Fruit fly (Drosophila melanogaster) whole organism, embryonic: ENCODE data around the gene kkv.
A peak's percentile ranks its signal among the peaks of the same experiment; 100 is the strongest.

Experiments
- Adf1 ChIP-seq: fragments of 200-800 bp; sonication (Bioruptor generic); IDR thresholded peaks from 2 replicates; pipeline ENCODE4 v1.3.6; 2022; ENCODE audit warnings: missing biosample characterization, missing genetic modification characterization
- C15 ChIP-seq: fragments of 200-800 bp; sonication (Bioruptor generic); IDR thresholded peaks from 3 replicates; pipeline ENCODE4 v1.3.6; 2022; ENCODE audit warnings: missing biosample characterization, missing genetic modification characterization
- CG10267 ChIP-seq: fragments of 200-800 bp; sonication (Bioruptor generic); optimal IDR thresholded peaks from 2 replicates; lab custom pipeline; 2018; ENCODE audit warnings: missing biosample characterization, mild to moderate bottlenecking, missing genetic modification characterization, moderate library complexity
- CG10366 ChIP-seq: fragments of 200-800 bp; sonication (Bioruptor generic); IDR thresholded peaks from 2 replicates; pipeline ENCODE4 v1.3.6; 2022; ENCODE audit warnings: missing biosample characterization, missing genetic modification characterization
- CG14014 ChIP-seq: fragments of 200-800 bp; sonication (Bioruptor generic); IDR thresholded peaks from 2 replicates; pipeline ENCODE4 v1.3.6; 2022; ENCODE audit warnings: missing biosample characterization, missing genetic modification characterization
- CG16779 ChIP-seq: fragments of 200-800 bp; sonication (Bioruptor generic); IDR thresholded peaks from 2 replicates; pipeline ENCODE4 v1.3.6; 2022; ENCODE audit warnings: missing biosample characterization, missing genetic modification characterization
- CG17385 ChIP-seq: fragments of 200-800 bp; sonication (Bioruptor generic); optimal IDR thresholded peaks from 3 replicates; lab custom pipeline; 2018; ENCODE audit warnings: missing biosample characterization, mild to moderate bottlenecking, missing genetic modification characterization
- CG18619 ChIP-seq: fragments of 200-800 bp; sonication (Bioruptor generic); optimal IDR thresholded peaks from 3 replicates; lab custom pipeline; 2017; ENCODE audit warnings: missing biosample characterization, mild to moderate bottlenecking, missing genetic modification characterization
- CG2678 ChIP-seq: fragments of 200-800 bp; sonication (Bioruptor generic); optimal IDR thresholded peaks from 3 replicates; lab custom pipeline; 2019; ENCODE audit warnings: missing biosample characterization, mild to moderate bottlenecking, missing genetic modification characterization, moderate library complexity
- CG31365 ChIP-seq: fragments of 200-800 bp; sonication (Bioruptor generic); optimal IDR thresholded peaks from 2 replicates; lab custom pipeline; 2018; ENCODE audit warnings: missing biosample characterization, mild to moderate bottlenecking, missing genetic modification characterization
- CG3163 ChIP-seq: fragments of 200-800 bp; sonication (Bioruptor generic); optimal IDR thresholded peaks from 3 replicates; lab custom pipeline; 2016; ENCODE audit warnings: missing biosample characterization, missing genetic modification characterization
- CG34224 ChIP-seq: fragments of 200-800 bp; sonication (Bioruptor generic); IDR thresholded peaks from 3 replicates; pipeline ENCODE4 v1.3.6; 2022; ENCODE audit warnings: missing biosample characterization, missing genetic modification characterization; ENCODE audit not compliant: partially characterized antibody
- CG4360 ChIP-seq: fragments of 200-800 bp; sonication (Bioruptor generic); IDR thresholded peaks from 2 replicates; pipeline ENCODE4 v1.3.6; 2022; ENCODE audit warnings: missing biosample characterization, missing genetic modification characterization
- CG43689 ChIP-seq: fragments of 200-800 bp; sonication (Bioruptor generic); IDR thresholded peaks from 2 replicates; pipeline ENCODE4 v1.3.6; 2022; ENCODE audit warnings: missing biosample characterization, missing genetic modification characterization
- CG5953 ChIP-seq: fragments of 200-800 bp; sonication (Bioruptor generic); IDR thresholded peaks from 2 replicates; pipeline ENCODE4 v1.3.6; 2022; ENCODE audit warnings: missing biosample characterization, missing genetic modification characterization
- CG6683 ChIP-seq: fragments of 200-800 bp; sonication (Bioruptor generic); optimal IDR thresholded peaks from 2 replicates; lab custom pipeline; 2017; ENCODE audit warnings: missing biosample characterization, mild to moderate bottlenecking, missing genetic modification characterization, missing genetic modification reagents
- CG7271 ChIP-seq: fragments of 200-800 bp; sonication (Bioruptor generic); optimal IDR thresholded peaks from 2 replicates; lab custom pipeline; 2018; ENCODE audit warnings: missing biosample characterization, mild to moderate bottlenecking, missing genetic modification characterization, moderate library complexity
- CG7745 ChIP-seq: fragments of 200-800 bp; sonication (Bioruptor generic); optimal IDR thresholded peaks from 2 replicates; lab custom pipeline; 2018; ENCODE audit warnings: missing biosample characterization, mild to moderate bottlenecking, missing genetic modification characterization, moderate library complexity
- CG8478 ChIP-seq: fragments of >200 bp; optimal IDR thresholded peaks from 2 replicates; lab custom pipeline; 2018
- Ets97D ChIP-seq: fragments of 200-800 bp; sonication (Bioruptor generic); optimal IDR thresholded peaks from 3 replicates; lab custom pipeline; 2016; ENCODE audit warnings: missing biosample characterization, missing genetic modification characterization
- Fer3 ChIP-seq: fragments of 200-800 bp; sonication (Bioruptor generic); optimal IDR thresholded peaks from 2 replicates; lab custom pipeline; 2018; ENCODE audit warnings: missing biosample characterization, mild to moderate bottlenecking, missing genetic modification characterization, moderate library complexity
- Hr78 ChIP-seq, 2 experiments: fragments of 200-800 bp in 1 of 2; fragments of >200 bp in 1 of 2; sonication (Bioruptor generic) in 1 of 2; optimal IDR thresholded peaks; 2 replicates each; lab custom pipeline; 2017 to 2019; ENCODE audit warnings: missing biosample characterization in 2 of 2, missing genetic modification characterization in 2 of 2, mild to moderate bottlenecking in 1 of 2, moderate library complexity in 1 of 2
- MESR4 ChIP-seq: fragments of 200-800 bp; sonication (Bioruptor generic); optimal IDR thresholded peaks from 2 replicates; lab custom pipeline; 2018; ENCODE audit warnings: missing biosample characterization, mild to moderate bottlenecking, missing genetic modification characterization, moderate library complexity
- Optix ChIP-seq: fragments of 200-800 bp; sonication (Bioruptor generic); IDR thresholded peaks from 3 replicates; pipeline ENCODE4 v1.3.6; 2022; ENCODE audit warnings: missing biosample characterization, missing genetic modification characterization
- Rfx ChIP-seq: fragments of 200-800 bp; sonication (Bioruptor generic); IDR thresholded peaks from 2 replicates; pipeline ENCODE4 v1.3.6; 2022; ENCODE audit warnings: missing biosample characterization, missing genetic modification characterization
- Sox100B ChIP-seq: fragments of 200-800 bp; sonication (Bioruptor generic); optimal IDR thresholded peaks from 3 replicates; lab custom pipeline; 2018; ENCODE audit warnings: missing biosample characterization, mild to moderate bottlenecking, missing genetic modification characterization
- Trl ChIP-seq, 3 experiments: fragments of >200 bp in 2 of 3; fragments of 200-800 bp in 1 of 3; sonication (Bioruptor generic) in 1 of 3; optimal IDR thresholded peaks; 2 replicates in 1 of 3; 3 replicates in 2 of 3; lab custom pipeline; 2016 to 2017; ENCODE audit warnings: missing biosample characterization in 1 of 3, missing genetic modification characterization in 1 of 3
- abd-A ChIP-seq: fragments of 200-800 bp; sonication (Bioruptor generic); optimal IDR thresholded peaks from 3 replicates; lab custom pipeline; 2019; ENCODE audit warnings: missing biosample characterization, mild to moderate bottlenecking, missing genetic modification characterization, moderate library complexity
- aop ChIP-seq: fragments of 200-800 bp; sonication (Bioruptor generic); IDR thresholded peaks from 2 replicates; pipeline ENCODE4 v1.3.6; 2022; ENCODE audit warnings: missing biosample characterization, missing genetic modification characterization
- caup ChIP-seq: fragments of 200-800 bp; sonication (Bioruptor generic); optimal IDR thresholded peaks from 3 replicates; lab custom pipeline; 2017; ENCODE audit warnings: missing biosample characterization, mild to moderate bottlenecking, missing genetic modification characterization, moderate library complexity; ENCODE audit not compliant: severe bottlenecking
- corto ChIP-seq: fragments of 200-800 bp; sonication (Bioruptor generic); optimal IDR thresholded peaks from 2 replicates; lab custom pipeline; 2016; ENCODE audit warnings: missing biosample characterization, mild to moderate bottlenecking, missing genetic modification characterization, moderate library complexity
- dimm ChIP-seq: fragments of 200-800 bp; sonication (Bioruptor generic); IDR thresholded peaks from 2 replicates; pipeline ENCODE4 v1.3.6; 2022; ENCODE audit warnings: missing biosample characterization, missing genetic modification characterization
- disco-r ChIP-seq: fragments of 200-800 bp; sonication (Bioruptor generic); optimal IDR thresholded peaks from 2 replicates; lab custom pipeline; 2016; ENCODE audit warnings: missing biosample characterization, missing genetic modification characterization
- exex ChIP-seq: fragments of 200-800 bp; sonication (Bioruptor generic); optimal IDR thresholded peaks from 4 replicates; lab custom pipeline; 2018; ENCODE audit warnings: missing biosample characterization, mild to moderate bottlenecking, missing genetic modification characterization, moderate library complexity
- ftz-f1 ChIP-seq: fragments of 200-800 bp; sonication (Bioruptor generic); optimal IDR thresholded peaks from 2 replicates; lab custom pipeline; 2016; ENCODE audit warnings: missing biosample characterization, missing genetic modification characterization
- gfzf ChIP-seq: fragments of 200-800 bp; sonication (Bioruptor generic); optimal IDR thresholded peaks from 2 replicates; lab custom pipeline; 2016; ENCODE audit warnings: missing biosample characterization, mild to moderate bottlenecking, missing genetic modification characterization, moderate library complexity
- hb ChIP-seq: fragments of 200-800 bp; sonication (Bioruptor generic); IDR thresholded peaks from 3 replicates; pipeline ENCODE4 v1.3.6; 2022; ENCODE audit warnings: missing biosample characterization, missing genetic modification characterization; ENCODE audit not compliant: partially characterized antibody
- kay ChIP-seq: fragments of 200-800 bp; sonication (Bioruptor generic); optimal IDR thresholded peaks from 2 replicates; lab custom pipeline; 2016; ENCODE audit warnings: missing biosample characterization, missing genetic modification characterization
- ken ChIP-seq: fragments of 200-800 bp; sonication (Bioruptor generic); IDR thresholded peaks from 3 replicates; pipeline ENCODE4 v1.3.6; 2022; ENCODE audit warnings: missing biosample characterization, missing genetic modification characterization
- mld ChIP-seq: fragments of 200-800 bp; sonication (Bioruptor generic); IDR thresholded peaks from 3 replicates; pipeline ENCODE4 v1.3.6; 2022; ENCODE audit warnings: missing biosample characterization, missing genetic modification characterization; ENCODE audit not compliant: partially characterized antibody
- phol ChIP-seq: fragments of 200-800 bp; sonication (Bioruptor generic); optimal IDR thresholded peaks from 3 replicates; lab custom pipeline; 2018; ENCODE audit warnings: missing biosample characterization, mild to moderate bottlenecking, missing genetic modification characterization, moderate library complexity
- prd ChIP-seq, 3 experiments: fragments of >200 bp in 2 of 3; fragments of 200-800 bp in 1 of 3; sonication (Bioruptor generic) in 1 of 3; optimal IDR thresholded peaks in 2 of 3; IDR thresholded peaks in 1 of 3; 2 replicates in 2 of 3; 3 replicates in 1 of 3; pipeline versions ENCODE4 v1.3.6 to Lab custom; 2017 to 2022; ENCODE audit warnings: missing biosample characterization in 1 of 3, missing genetic modification characterization in 1 of 3
- ranshi ChIP-seq: fragments of 200-800 bp; sonication (Bioruptor generic); IDR thresholded peaks from 2 replicates; pipeline ENCODE4 v1.3.6; 2022; ENCODE audit warnings: missing biosample characterization, missing genetic modification characterization
- ro ChIP-seq: fragments of 200-800 bp; sonication (Bioruptor generic); IDR thresholded peaks from 2 replicates; pipeline ENCODE4 v1.3.6; 2022; ENCODE audit warnings: missing biosample characterization, missing genetic modification characterization
- sob ChIP-seq: fragments of 200-800 bp; sonication (Bioruptor generic); IDR thresholded peaks from 2 replicates; pipeline ENCODE4 v1.3.6; 2022; ENCODE audit warnings: missing biosample characterization, missing genetic modification characterization
- tna ChIP-seq: fragments of 200-800 bp; sonication (Bioruptor generic); IDR thresholded peaks from 2 replicates; pipeline ENCODE4 v1.3.6; 2022; ENCODE audit warnings: missing biosample characterization, missing genetic modification characterization; ENCODE audit not compliant: partially characterized antibody
- toy ChIP-seq: fragments of 200-800 bp; sonication (Bioruptor generic); IDR thresholded peaks from 2 replicates; pipeline ENCODE4 v1.3.6; 2022; ENCODE audit warnings: missing biosample characterization, missing genetic modification characterization
- tup ChIP-seq: fragments of 200-800 bp; sonication (Bioruptor generic); optimal IDR thresholded peaks from 2 replicates; lab custom pipeline; 2016; ENCODE audit warnings: missing biosample characterization, mild to moderate bottlenecking, missing genetic modification characterization, moderate library complexity
- vvl ChIP-seq: fragments of 200-800 bp; sonication (Bioruptor generic); IDR thresholded peaks from 2 replicates; pipeline ENCODE4 v1.3.6; 2022; ENCODE audit warnings: missing biosample characterization, missing genetic modification characterization
- wdn ChIP-seq: fragments of 200-800 bp; sonication (Bioruptor generic); IDR thresholded peaks from 2 replicates; pipeline ENCODE4 v1.3.6; 2022; ENCODE audit warnings: missing biosample characterization, missing genetic modification characterization
- z ChIP-seq: fragments of 200-800 bp; sonication (Bioruptor generic); IDR thresholded peaks from 3 replicates; pipeline ENCODE4 v1.3.6; 2022; ENCODE audit warnings: missing biosample characterization, missing genetic modification characterization

Gene kkv

dm6 chr3R:5357935-5358414 lies 34.7 kb downstream of the kkv start, which contains the start of gene Prosbeta7 (continued):
- TF ChIP-seq CG14014 (GFP tag; lab: Robert Waterston, UW): no peak
- no peak for TF ChIP-seq caup (GFP tag; lab: Kevin White, UChicago)
- TF ChIP-seq ftz-f1 (GFP tag; lab: Kevin White, UChicago): peak; percentile 10
- TF ChIP-seq ranshi (GFP tag; lab: Robert Waterston, UW): no peak
- TF ChIP-seq corto (GFP tag; lab: Kevin White, UChicago): no peak
- TF ChIP-seq CG43689: no peak
- 0 out of 2 replicates have a peak, but pooled peaks have one; percentile 18 for TF ChIP-seq tna
- TF ChIP-seq phol (tag; lab: Kevin White, UChicago): peak; percentile 10
- no peak for TF ChIP-seq CG10366 (GFP tag; lab: Robert Waterston, UW)
- TF ChIP-seq kay (GFP tag; lab: Kevin White, UChicago): no peak
- no peak for TF ChIP-seq ken
- TF ChIP-seq Fer3 (tag; lab: Kevin White, UChicago): no peak
- no peak for TF ChIP-seq Rfx (GFP tag; lab: Robert Waterston, UW)
- TF ChIP-seq wdn (GFP tag; lab: Robert Waterston, UW): no peak
- no peak for TF ChIP-seq CG16779 (GFP tag; lab: Robert Waterston, UW)
- no peak for TF ChIP-seq sob (GFP tag; lab: Robert Waterston, UW)
- TF ChIP-seq exex (tag; lab: Kevin White, UChicago): no peak
- no peak for TF ChIP-seq CG31365
- TF ChIP-seq Ets97D (GFP tag; lab: Kevin White, UChicago): peak; percentile 34
- no peak for TF ChIP-seq toy
- TF ChIP-seq z (GFP tag; lab: Robert Waterston, UW): no peak
- TF ChIP-seq C15 (GFP tag; lab: Robert Waterston, UW): no peak
- TF ChIP-seq dimm (GFP tag; lab: Robert Waterston, UW): no peak
- no peak for TF ChIP-seq CG17385
- no peak for TF ChIP-seq CG8478 (lab: Kevin White, UChicago)
- no peak for TF ChIP-seq abd-A
- TF ChIP-seq prd (optimal IDR thresholded peaks at IDR 0.05; lab: Kevin White, UChicago): no peak
- no peak for TF ChIP-seq prd (GFP tag; IDR thresholded peaks at IDR 0.05; lab: Robert Waterston, UW)
- no peak for TF ChIP-seq CG6683

dm6 chr3R:5355135-5355493 lies 37.6 kb downstream of the kkv start:
- TF ChIP-seq CG10366 (GFP tag; lab: Robert Waterston, UW) (no peak), ro (GFP tag; lab: Robert Waterston, UW) (no peak), tup (GFP tag; lab: Kevin White, UChicago) (no peak), CG3163 (GFP tag; lab: Kevin White, UChicago) (no peak), MESR4 (GFP tag; lab: Kevin White, UChicago) (peak; percentile 82), Sox100B (GFP tag; lab: Kevin White, UChicago) (no peak), CG5953 (no peak), Optix (GFP tag; lab: Robert Waterston, UW) (no peak), Adf1 (GFP tag; lab: Robert Waterston, UW) (no peak), mld (no peak), vvl (no peak), CG18619 (no peak), disco-r (GFP tag; lab: Kevin White, UChicago) (no peak), CG7745 (tag; lab: Kevin White, UChicago) (no peak), CG7271 (tag; lab: Kevin White, UChicago) (no peak), hb (no peak), gfzf (GFP tag; lab: Kevin White, UChicago) (no peak), Trl (optimal IDR thresholded peaks at IDR 0.05; lab: Kevin White, UChicago) (no peak), Trl (GFP tag; optimal IDR thresholded peaks at IDR 0.05; lab: Kevin White, UChicago) (no peak), CG2678 (no peak), CG34224 (GFP tag; lab: Robert Waterston, UW) (0 out of 3 replicates have a peak, but pooled peaks have one; percentile 13), aop (GFP tag; lab: Robert Waterston, UW) (no peak), CG4360 (peak; percentile 59; the same call in 1 of the 2 replicates), CG10267 (tag; lab: Kevin White, UChicago) (no peak), Hr78 (GFP tag; optimal IDR thresholded peaks at IDR 0.05; lab: Kevin White, UChicago) (no peak)
